Worm (Caenorhabditis elegans) whole organism, late embryonic: Measurements from ENCODE around the gene ttll-12.

Experiments used
- ahr-1 ChIP-seq: sonication (generic microtip); optimal IDR thresholded peaks from 2 replicates; lab custom pipeline; 2016; ENCODE audit warnings: missing genetic modification characterization, missing compliant biosample characterization
- ama-1 ChIP-seq: fragments of 150-350 bp; optimal IDR thresholded peaks from 2 replicates; lab custom pipeline; 2014
- ceh-30 ChIP-seq: fragments of 150-350 bp; optimal IDR thresholded peaks from 2 replicates; lab custom pipeline; 2014; ENCODE audit warnings: missing biosample characterization, missing genetic modification characterization
- ceh-31 ChIP-seq: sonication (generic microtip); optimal IDR thresholded peaks from 2 replicates; lab custom pipeline; 2016; ENCODE audit warnings: missing genetic modification characterization, missing compliant biosample characterization
- ceh-34 ChIP-seq: sonication (generic microtip); optimal IDR thresholded peaks from 2 replicates; lab custom pipeline; 2016; ENCODE audit warnings: mild to moderate bottlenecking, missing genetic modification characterization, missing compliant biosample characterization
- ceh-45 ChIP-seq: fragments of 200-800 bp; sonication (Bioruptor generic); IDR thresholded peaks from 2 replicates; pipeline ENCODE4 v1.3.6; 2022; ENCODE audit warnings: missing genetic modification reagents, missing genetic modification characterization, missing compliant biosample characterization
- ceh-9 ChIP-seq: sonication (generic microtip); optimal IDR thresholded peaks from 2 replicates; lab custom pipeline; 2016; ENCODE audit warnings: mild to moderate bottlenecking, missing genetic modification characterization, inconsistent platforms, missing compliant biosample characterization
- dve-1 ChIP-seq: sonication (generic microtip); optimal IDR thresholded peaks from 2 replicates; lab custom pipeline; 2017; ENCODE audit warnings: antibody characterized with exemption, mild to moderate bottlenecking, missing genetic modification characterization, missing compliant biosample characterization
- elt-4 ChIP-seq: sonication (generic microtip); optimal IDR thresholded peaks from 2 replicates; lab custom pipeline; 2016; ENCODE audit warnings: missing genetic modification characterization, missing compliant biosample characterization
- eyg-1 ChIP-seq: sonication (generic microtip); optimal IDR thresholded peaks from 2 replicates; lab custom pipeline; 2016; ENCODE audit warnings: missing genotype, missing genetic modification characterization, missing compliant biosample characterization
- fax-1 ChIP-seq: sonication (generic microtip); optimal IDR thresholded peaks from 2 replicates; lab custom pipeline; 2016; ENCODE audit warnings: missing genotype, missing genetic modification characterization, missing compliant biosample characterization
- fkh-6 ChIP-seq: sonication (generic microtip); optimal IDR thresholded peaks from 2 replicates; lab custom pipeline; 2016; ENCODE audit warnings: missing genetic modification characterization, missing compliant biosample characterization
- hlh-15 ChIP-seq: sonication (generic microtip); optimal IDR thresholded peaks from 2 replicates; lab custom pipeline; 2016; ENCODE audit warnings: missing genetic modification characterization, missing compliant biosample characterization
- hlh-30 ChIP-seq: sonication (generic microtip); optimal IDR thresholded peaks from 2 replicates; lab custom pipeline; 2017; ENCODE audit warnings: antibody characterized with exemption, missing genetic modification characterization, missing compliant biosample characterization; ENCODE audit not compliant: insufficient read depth
- lim-6 ChIP-seq: sonication (generic microtip); optimal IDR thresholded peaks from 2 replicates; lab custom pipeline; 2016; ENCODE audit warnings: missing genetic modification characterization, missing compliant biosample characterization
- lin-11 ChIP-seq: fragments of 200-800 bp; sonication (Bioruptor generic); optimal IDR thresholded peaks from 2 replicates; lab custom pipeline; 2018; ENCODE audit warnings: mild to moderate bottlenecking, missing genetic modification characterization, missing compliant biosample characterization
- npax-4 ChIP-seq: sonication (generic microtip); optimal IDR thresholded peaks from 2 replicates; lab custom pipeline; 2016; ENCODE audit warnings: missing genetic modification characterization, missing compliant biosample characterization
- odd-2 ChIP-seq: sonication (generic microtip); optimal IDR thresholded peaks from 2 replicates; lab custom pipeline; 2017; ENCODE audit warnings: antibody characterized with exemption, mild to moderate bottlenecking, missing genetic modification characterization, missing compliant biosample characterization
- pag-3 ChIP-seq: sonication (generic microtip); optimal IDR thresholded peaks from 2 replicates; lab custom pipeline; 2016; ENCODE audit warnings: missing compliant biosample characterization, missing genetic modification characterization, borderline replicate concordance
- pha-4 ChIP-seq: fragments of 150-350 bp; optimal IDR thresholded peaks from 2 replicates; lab custom pipeline; 2018; ENCODE audit warnings: missing biosample characterization, missing genetic modification reagents, missing genetic modification characterization
- pqm-1 ChIP-seq: sonication (generic microtip); optimal IDR thresholded peaks from 2 replicates; lab custom pipeline; 2016; ENCODE audit warnings: missing genetic modification characterization, missing compliant biosample characterization
- ref-2 ChIP-seq: sonication (generic microtip); optimal IDR thresholded peaks from 2 replicates; lab custom pipeline; 2016; ENCODE audit warnings: missing genetic modification characterization, missing compliant biosample characterization
- sdc-2 ChIP-seq: sonication (generic microtip); optimal IDR thresholded peaks from 2 replicates; lab custom pipeline; 2016; ENCODE audit warnings: missing genotype, missing genetic modification characterization, missing compliant biosample characterization
- sox-4 ChIP-seq: sonication (generic microtip); optimal IDR thresholded peaks from 2 replicates; lab custom pipeline; 2017; ENCODE audit warnings: mild to moderate bottlenecking, missing genetic modification characterization, inconsistent platforms, missing compliant biosample characterization
- syd-9 ChIP-seq: sonication (generic microtip); optimal IDR thresholded peaks from 2 replicates; lab custom pipeline; 2016; ENCODE audit warnings: mild to moderate bottlenecking, missing genetic modification characterization, moderate library complexity, missing compliant biosample characterization
- tbx-2 ChIP-seq: sonication (generic microtip); optimal IDR thresholded peaks from 2 replicates; lab custom pipeline; 2016; ENCODE audit warnings: missing genetic modification characterization, missing compliant biosample characterization
- tbx-7 ChIP-seq: sonication (generic microtip); optimal IDR thresholded peaks from 2 replicates; lab custom pipeline; 2016; ENCODE audit warnings: missing genotype, missing genetic modification characterization, missing compliant biosample characterization
- unc-3 ChIP-seq, 2 experiments: fragments of 200-800 bp in 1 of 2; sonication (Bioruptor generic) in 1 of 2; sonication (generic microtip) in 1 of 2; conservative IDR thresholded peaks in 1 of 2; optimal IDR thresholded peaks in 1 of 2; 2 replicates each; pipeline versions ENCODE4 v1.3.6 to Lab custom; 2016 to 2022; ENCODE audit warnings: missing compliant biosample characterization in 2 of 2, missing genetic modification characterization in 2 of 2, missing genetic modification reagents in 1 of 2
- unc-42 ChIP-seq: sonication (generic microtip); optimal IDR thresholded peaks from 2 replicates; lab custom pipeline; 2016; ENCODE audit warnings: missing genotype, missing genetic modification characterization, missing compliant biosample characterization
- unc-86 ChIP-seq: sonication (generic microtip); optimal IDR thresholded peaks from 2 replicates; lab custom pipeline; 2016; ENCODE audit warnings: missing genetic modification characterization, missing compliant biosample characterization
- zip-5 ChIP-seq: sonication (generic microtip); optimal IDR thresholded peaks from 2 replicates; lab custom pipeline; 2016; ENCODE audit warnings: missing genetic modification characterization, missing compliant biosample characterization
- ztf-16 ChIP-seq: sonication (generic microtip); optimal IDR thresholded peaks from 2 replicates; lab custom pipeline; 2017; ENCODE audit warnings: missing genetic modification characterization, missing compliant biosample characterization

Gene ttll-12

DNA sequence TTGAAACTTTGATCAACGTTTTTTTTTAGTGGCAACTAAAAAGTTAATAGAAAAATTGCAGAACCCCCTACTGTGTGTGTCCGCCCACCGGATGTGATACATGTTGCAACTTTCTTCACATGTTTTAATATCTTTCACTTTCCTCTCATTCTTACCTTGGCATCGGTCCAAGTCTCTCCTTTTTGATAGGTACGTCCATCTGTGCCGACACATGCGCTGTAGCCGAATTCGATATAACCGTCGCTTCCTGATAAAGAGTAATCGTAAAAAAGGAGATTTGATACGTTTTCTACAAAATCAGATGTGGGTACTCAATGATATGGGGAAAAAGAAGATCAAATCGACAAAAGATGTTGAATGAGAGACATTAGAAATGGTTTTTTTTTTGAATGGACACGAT lies 6.3 kb downstream of the ttll-12 start:
- TF ChIP-seq dve-1 (tag; lab: Kevin White, UChicago) (no peak), ahr-1 (no peak), ceh-34 (tag; lab: Kevin White, UChicago) (no peak), hlh-15 (no peak), lin-11 (no peak)
- TF ChIP-seq, all 69 proteins: peak for 0

DNA sequence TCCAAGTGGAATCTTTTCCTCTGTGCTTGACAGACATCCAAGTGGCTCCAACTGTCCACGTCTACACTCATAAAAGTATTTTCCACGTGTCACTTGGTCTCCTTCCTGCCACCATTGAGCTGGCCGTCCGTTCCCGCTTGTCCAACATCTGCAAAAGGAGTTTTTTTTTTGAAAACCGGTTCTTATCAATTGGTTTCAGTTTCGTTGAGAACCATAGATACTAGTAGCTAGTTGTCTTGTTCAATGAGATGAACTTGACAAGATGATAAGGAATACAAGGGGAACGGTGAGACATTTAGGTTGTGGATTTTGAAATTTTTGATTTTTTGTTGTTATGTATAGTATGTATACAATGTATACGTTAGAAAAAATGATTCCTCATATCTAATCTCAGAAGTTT lies 7.0 kb downstream of the ttll-12 start:
- TF ChIP-seq dve-1 (tag; lab: Kevin White, UChicago), result no peak
- no peak for TF ChIP-seq pqm-1 (tag; lab: Kevin White, UChicago)
- no peak for TF ChIP-seq eyg-1 (tag; lab: Kevin White, UChicago)

DNA sequence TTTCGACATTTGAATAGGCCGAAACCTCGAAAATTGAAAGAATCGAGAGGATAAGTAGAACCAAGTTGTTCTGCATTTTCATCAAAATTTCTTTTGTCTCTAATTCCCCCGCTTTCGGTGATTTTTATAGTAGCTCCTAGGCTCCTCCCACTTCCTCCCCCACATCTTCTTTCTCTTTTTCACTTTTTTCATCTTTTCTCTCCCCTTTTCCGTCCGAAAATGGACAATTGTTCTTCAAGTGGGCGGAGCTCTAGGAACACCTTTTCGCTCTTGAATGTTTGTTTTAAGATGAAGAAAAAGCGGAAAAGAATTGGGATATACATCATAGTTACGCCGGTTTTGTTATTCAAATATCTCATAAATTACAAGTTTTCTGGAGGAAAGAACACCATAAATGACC lies 7.7 kb downstream of the ttll-12 start, which contains the start of gene F42A8.1:
Gene F42A8.1 (minus strand): TSS at position 101 of the 400 bp plus-strand sequence.
- TF ChIP-seq npax-4 (tag; lab: Kevin White, UChicago) (no peak), odd-2 (no peak), tbx-7 (tag; lab: Kevin White, UChicago) (no peak), ceh-31 (tag; lab: Kevin White, UChicago) (no peak), tbx-2 (tag; lab: Kevin White, UChicago) (no peak), unc-3 (GFP tag; conservative IDR thresholded peaks at IDR 0.05; lab: Robert Waterston, UW) (no peak), unc-3 (tag; optimal IDR thresholded peaks at IDR 0.05; lab: Kevin White, UChicago) (no peak)
- TF ChIP-seq, all 69 proteins: peak for 0

DNA sequence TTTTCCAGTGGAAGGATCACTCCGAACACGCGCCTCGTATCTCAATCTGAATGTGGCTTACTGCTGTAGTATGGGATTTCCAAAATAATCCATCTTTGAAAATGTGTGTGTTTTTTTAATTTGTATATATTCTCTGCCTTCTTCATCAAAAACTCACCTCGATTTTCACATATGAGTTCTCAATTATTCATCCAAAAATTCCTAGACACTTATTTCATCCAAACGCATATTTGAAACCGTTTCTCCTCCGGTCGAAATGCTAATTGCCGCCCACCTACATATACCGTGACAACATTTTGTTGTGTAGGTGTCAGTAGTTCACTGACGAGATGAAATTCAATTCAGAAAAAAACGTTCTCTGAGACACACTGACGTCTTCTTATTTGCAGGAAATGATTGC lies 8.6 kb downstream of the ttll-12 start:
- TF ChIP-seq ceh-9 (tag; lab: Kevin White, UChicago), result no peak
- TF ChIP-seq pha-4 (tag; lab: Kevin White, UChicago), result no peak
- TF ChIP-seq zip-5 (tag; lab: Kevin White, UChicago), result no peak
- no peak for TF ChIP-seq unc-42 (tag; lab: Kevin White, UChicago)
- no peak for TF ChIP-seq unc-86 (tag; lab: Kevin White, UChicago)
- TF ChIP-seq ceh-30, result no peak
- TF ChIP-seq elt-4 (tag; lab: Kevin White, UChicago), result no peak
- no peak for TF ChIP-seq ztf-16 (tag; lab: Kevin White, UChicago)
- no peak for TF ChIP-seq ama-1 (lab: Kevin White, UChicago)
- TF ChIP-seq lim-6 (tag; lab: Kevin White, UChicago), result no peak
- TF ChIP-seq hlh-30 (tag; lab: Kevin White, UChicago), result no peak
- no peak for TF ChIP-seq fkh-6 (tag; lab: Kevin White, UChicago)
- no peak for TF ChIP-seq ceh-34 (tag; lab: Kevin White, UChicago)

DNA sequence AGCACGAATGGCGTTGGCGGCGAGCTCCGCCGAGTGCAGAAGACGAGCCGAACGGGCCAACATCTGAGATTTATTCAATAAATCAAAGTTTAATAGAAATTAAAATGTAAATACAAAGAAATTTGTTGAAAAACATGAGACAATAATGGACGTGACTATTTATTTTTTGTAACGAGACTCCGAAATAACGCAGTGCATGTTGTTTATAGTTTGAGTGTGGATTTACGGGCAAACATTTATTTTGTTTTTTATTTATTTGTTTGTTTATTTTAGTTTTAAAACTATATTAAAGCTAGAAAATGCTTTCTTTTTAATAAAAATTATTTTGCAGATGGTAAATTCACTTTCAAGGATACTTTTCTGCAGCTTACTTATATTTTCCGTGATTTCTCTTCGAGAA lies 13.9 kb downstream of the ttll-12 start, which contains the start of the genes sdhb-1 and cup-15:
Gene sdhb-1 (minus strand): TSS at position 63 of the 400 bp plus-strand sequence.
Gene cup-15 (plus strand): TSS at position 332 of the 400 bp plus-strand sequence.
- TF ChIP-seq ref-2 (tag; lab: Kevin White, UChicago) (no peak), sdc-2 (tag; lab: Kevin White, UChicago) (no peak), sox-4 (tag; lab: Kevin White, UChicago) (no peak), pag-3 (tag; lab: Kevin White, UChicago) (no peak), ceh-31 (tag; lab: Kevin White, UChicago) (no peak), ceh-45 (GFP tag; lab: Robert Waterston, UW) (no peak), fax-1 (no peak), unc-42 (tag; lab: Kevin White, UChicago) (no peak), eyg-1 (tag; lab: Kevin White, UChicago) (no peak), ahr-1 (no peak), ztf-16 (tag; lab: Kevin White, UChicago) (no peak), fkh-6 (tag; lab: Kevin White, UChicago) (no peak), ceh-34 (tag; lab: Kevin White, UChicago) (no peak), syd-9 (tag; lab: Kevin White, UChicago) (no peak), hlh-15 (no peak)
